Worm (Caenorhabditis elegans) whole organism, young adult: Measurements from ENCODE around the gene Y66H1A.5.

ENCODE experiments used
- B0019.2 ChIP-seq: fragments of 200-800 bp; sonication (Bioruptor generic); conservative IDR thresholded peaks from 2 replicates; pipeline ENCODE4 v1.3.6; 2022; ENCODE audit warnings: missing genetic modification reagents, missing genetic modification characterization, missing compliant biosample characterization
- B0261.1 ChIP-seq: sonication (generic microtip); optimal IDR thresholded peaks from 2 replicates; lab custom pipeline; 2016; ENCODE audit warnings: mild to moderate bottlenecking, missing genetic modification characterization, moderate library complexity, missing compliant biosample characterization
- C17E4.6 ChIP-seq: fragments of 200-800 bp; sonication (Bioruptor generic); IDR thresholded peaks from 2 replicates; pipeline ENCODE4 v1.3.6; 2022; ENCODE audit warnings: missing genetic modification reagents, missing genetic modification characterization, missing compliant biosample characterization
- D2030.7 ChIP-seq: fragments of 200-800 bp; sonication (Bioruptor generic); IDR thresholded peaks from 2 replicates; pipeline ENCODE4 v1.3.6; 2022; ENCODE audit warnings: missing genetic modification reagents, missing genetic modification characterization, missing compliant biosample characterization
- F10E7.11 ChIP-seq: sonication (generic microtip); optimal IDR thresholded peaks from 2 replicates; lab custom pipeline; 2017; ENCODE audit warnings: mild to moderate bottlenecking, missing genetic modification characterization, moderate library complexity, missing compliant biosample characterization
- F33H1.4 ChIP-seq: fragments of 200-800 bp; sonication (Bioruptor generic); IDR thresholded peaks from 2 replicates; pipeline ENCODE4 v1.3.6; 2022; ENCODE audit warnings: missing genetic modification reagents, missing genetic modification characterization, missing compliant biosample characterization
- F39B2.1 ChIP-seq: fragments of 200-800 bp; sonication (Bioruptor generic); IDR thresholded peaks from 2 replicates; pipeline ENCODE4 v1.3.6; 2022; ENCODE audit warnings: missing genetic modification reagents, missing genetic modification characterization, missing compliant biosample characterization
- F55B11.4 ChIP-seq: sonication (generic microtip); optimal IDR thresholded peaks from 2 replicates; lab custom pipeline; 2016; ENCODE audit warnings: missing compliant biosample characterization, missing genetic modification characterization, borderline replicate concordance; ENCODE audit not compliant: insufficient read depth
- T26A5.8 ChIP-seq: sonication (generic microtip); optimal IDR thresholded peaks from 2 replicates; lab custom pipeline; 2016; ENCODE audit warnings: missing genetic modification characterization, missing compliant biosample characterization
- Y53G8AR.9 ChIP-seq: fragments of 200-800 bp; sonication (Bioruptor generic); conservative IDR thresholded peaks from 2 replicates; pipeline ENCODE4 v1.3.6; 2022; ENCODE audit warnings: missing genetic modification reagents, missing genetic modification characterization, missing compliant biosample characterization
- ama-1 ChIP-seq, 3 experiments: fragments of 150-350 bp in 1 of 3; sonication (generic microtip) in 2 of 3; optimal IDR thresholded peaks; 2 replicates each; lab custom pipeline; 2014 to 2018; ENCODE audit warnings: missing biosample characterization in 2 of 3, missing genetic modification characterization in 2 of 3, missing genetic modification reagents in 2 of 3
- atf-7 ChIP-seq: sonication (generic microtip); optimal IDR thresholded peaks from 2 replicates; lab custom pipeline; 2017; ENCODE audit warnings: mild to moderate bottlenecking, missing genetic modification characterization, missing compliant biosample characterization
- attf-6 ChIP-seq: fragments of 200-800 bp; sonication (Bioruptor generic); IDR thresholded peaks from 2 replicates; pipeline ENCODE4 v1.3.6; 2022; ENCODE audit warnings: missing genetic modification reagents, missing genetic modification characterization, missing compliant biosample characterization
- bed-1 ChIP-seq: fragments of 200-800 bp; sonication (Bioruptor generic); IDR thresholded peaks from 2 replicates; pipeline ENCODE4 v1.3.6; 2022; ENCODE audit warnings: missing genetic modification reagents, missing genetic modification characterization, missing compliant biosample characterization
- bed-2 ChIP-seq: fragments of 200-800 bp; sonication (Bioruptor generic); IDR thresholded peaks from 2 replicates; pipeline ENCODE4 v1.3.6; 2022; ENCODE audit warnings: missing genetic modification reagents, missing genetic modification characterization, missing compliant biosample characterization
- ceh-58 ChIP-seq: fragments of 200-800 bp; sonication (Bioruptor generic); IDR thresholded peaks from 2 replicates; pipeline ENCODE4 v1.3.6; 2022; ENCODE audit warnings: missing genetic modification characterization, missing compliant biosample characterization
- egl-44 ChIP-seq: fragments of 200-800 bp; sonication (Bioruptor generic); IDR thresholded peaks from 2 replicates; pipeline ENCODE4 v1.3.6; 2022; ENCODE audit warnings: missing genetic modification reagents, missing genetic modification characterization, missing compliant biosample characterization
- ekl-4 ChIP-seq: fragments of 200-800 bp; sonication (Bioruptor generic); IDR thresholded peaks from 2 replicates; pipeline ENCODE4 v1.3.6; 2022; ENCODE audit warnings: missing genetic modification reagents, missing genetic modification characterization, missing compliant biosample characterization
- fkh-3 ChIP-seq: sonication (generic microtip); optimal IDR thresholded peaks from 2 replicates; lab custom pipeline; 2016; ENCODE audit warnings: mild to moderate bottlenecking, missing genetic modification characterization, missing compliant biosample characterization
- gei-17 ChIP-seq: fragments of 200-800 bp; sonication (Bioruptor generic); optimal IDR thresholded peaks from 2 replicates; lab custom pipeline; 2018; ENCODE audit warnings: mild to moderate bottlenecking, missing genetic modification characterization, missing compliant biosample characterization
- him-1 ChIP-seq: sonication (generic microtip); optimal IDR thresholded peaks from 2 replicates; lab custom pipeline; 2016; ENCODE audit warnings: missing genotype, missing genetic modification reagents, missing genetic modification characterization, missing compliant biosample characterization
- hlh-26 ChIP-seq: fragments of 200-800 bp; sonication (Bioruptor generic); conservative IDR thresholded peaks from 2 replicates; pipeline ENCODE4 v1.3.6; 2022; ENCODE audit warnings: missing genetic modification reagents, missing genetic modification characterization, missing compliant biosample characterization
- hrde-1 ChIP-seq: sonication (generic microtip); optimal IDR thresholded peaks from 2 replicates; lab custom pipeline; 2016; ENCODE audit warnings: missing genetic modification characterization, mild to moderate bottlenecking, missing compliant biosample characterization, moderate library complexity, missing genotype, missing genetic modification reagents, borderline replicate concordance
- lsl-1 ChIP-seq: fragments of 200-800 bp; sonication (Bioruptor generic); optimal IDR thresholded peaks from 2 replicates; lab custom pipeline; 2018; ENCODE audit warnings: mild to moderate bottlenecking, missing genetic modification characterization, moderate library complexity, missing compliant biosample characterization
- madf-8 ChIP-seq: fragments of 200-800 bp; sonication (Bioruptor generic); conservative IDR thresholded peaks from 2 replicates; pipeline ENCODE4 v1.3.6; 2022; ENCODE audit warnings: missing genetic modification reagents, missing genetic modification characterization, missing compliant biosample characterization
- mes-4 ChIP-seq: sonication (generic microtip); optimal IDR thresholded peaks from 2 replicates; lab custom pipeline; 2016; ENCODE audit warnings: missing genotype, missing genetic modification characterization, missing compliant biosample characterization
- mxl-1 ChIP-seq: sonication (generic microtip); optimal IDR thresholded peaks from 2 replicates; lab custom pipeline; 2016; ENCODE audit warnings: missing genetic modification characterization, missing compliant biosample characterization
- nfyb-1 ChIP-seq: fragments of 200-800 bp; sonication (Bioruptor generic); IDR thresholded peaks from 2 replicates; pipeline ENCODE4 v1.3.6; 2022; ENCODE audit warnings: missing genetic modification reagents, missing genetic modification characterization, missing compliant biosample characterization
- nhr-120 ChIP-seq: fragments of 200-800 bp; sonication (Bioruptor generic); IDR thresholded peaks from 2 replicates; pipeline ENCODE4 v1.3.6; 2022; ENCODE audit warnings: missing genetic modification characterization, missing compliant biosample characterization
- pbrm-1 ChIP-seq: fragments of 200-800 bp; sonication (Bioruptor generic); IDR thresholded peaks from 2 replicates; pipeline ENCODE4 v1.3.6; 2022; ENCODE audit warnings: missing genetic modification reagents, missing genetic modification characterization, missing compliant biosample characterization
- rcor-1 ChIP-seq: fragments of 200-800 bp; sonication (Bioruptor generic); IDR thresholded peaks from 2 replicates; pipeline ENCODE4 v1.3.6; 2022; ENCODE audit warnings: missing genetic modification reagents, missing genetic modification characterization, missing compliant biosample characterization
- snpc-1.1 ChIP-seq: sonication (generic microtip); optimal IDR thresholded peaks from 2 replicates; lab custom pipeline; 2017; ENCODE audit warnings: missing genetic modification characterization, mild to moderate bottlenecking, missing compliant biosample characterization, antibody characterized with exemption, moderate library complexity, missing genotype, missing genetic modification reagents; ENCODE audit not compliant: insufficient read depth
- snpc-1.3 ChIP-seq: sonication (generic microtip); optimal IDR thresholded peaks from 2 replicates; lab custom pipeline; 2017; ENCODE audit warnings: missing genetic modification characterization, mild to moderate bottlenecking, missing compliant biosample characterization, antibody characterized with exemption, moderate library complexity, missing genotype, missing genetic modification reagents; ENCODE audit not compliant: insufficient read depth
- snpc-3.4 ChIP-seq: sonication (generic microtip); optimal IDR thresholded peaks from 2 replicates; lab custom pipeline; 2017; ENCODE audit warnings: missing genetic modification characterization, mild to moderate bottlenecking, missing compliant biosample characterization, antibody characterized with exemption, moderate library complexity, missing genotype, missing genetic modification reagents
- snpc-4 ChIP-seq, 5 experiments: fragments of 150-350 bp in 1 of 5; sonication (generic microtip) in 4 of 5; optimal IDR thresholded peaks; 2 replicates each; lab custom pipeline; 2014 to 2018; ENCODE audit warnings: missing genetic modification characterization in 5 of 5, missing biosample characterization in 3 of 5, antibody characterized with exemption in 2 of 5, mild to moderate bottlenecking in 2 of 5, missing compliant biosample characterization in 2 of 5, missing genotype in 2 of 5, moderate library complexity in 2 of 5, missing genetic modification reagents in 1 of 5
- tlf-1 ChIP-seq: fragments of 200-800 bp; sonication (Bioruptor generic); optimal IDR thresholded peaks from 2 replicates; lab custom pipeline; 2018; ENCODE audit warnings: mild to moderate bottlenecking, missing genetic modification characterization, missing compliant biosample characterization
- xnd-1 ChIP-seq: sonication (generic microtip); optimal IDR thresholded peaks from 2 replicates; lab custom pipeline; 2016; ENCODE audit warnings: missing genotype, missing genetic modification reagents, missing genetic modification characterization, missing compliant biosample characterization
- zfh-2 ChIP-seq: fragments of 200-800 bp; sonication (Bioruptor generic); conservative IDR thresholded peaks from 2 replicates; pipeline ENCODE4 v1.3.6; 2022; ENCODE audit warnings: missing genetic modification reagents, missing genetic modification characterization, missing compliant biosample characterization
- ztf-18 ChIP-seq: sonication (generic microtip); optimal IDR thresholded peaks from 2 replicates; lab custom pipeline; 2016; ENCODE audit warnings: missing genotype, mild to moderate bottlenecking, missing genetic modification characterization, missing compliant biosample characterization
- ztf-22 ChIP-seq: fragments of 200-800 bp; sonication (Bioruptor generic); optimal IDR thresholded peaks from 2 replicates; lab custom pipeline; 2018; ENCODE audit warnings: mild to moderate bottlenecking, missing genetic modification characterization, moderate library complexity, missing compliant biosample characterization
- ztf-3 ChIP-seq: fragments of 200-800 bp; sonication (Bioruptor generic); optimal IDR thresholded peaks from 2 replicates; lab custom pipeline; 2018; ENCODE audit warnings: mild to moderate bottlenecking, missing genetic modification characterization, missing compliant biosample characterization
- ztf-6 ChIP-seq: fragments of 200-800 bp; sonication (Bioruptor generic); IDR thresholded peaks from 2 replicates; pipeline ENCODE4 v1.3.6; 2022; ENCODE audit warnings: missing genetic modification reagents, missing genetic modification characterization, missing compliant biosample characterization

The Y66H1A.5 gene

DNA sequence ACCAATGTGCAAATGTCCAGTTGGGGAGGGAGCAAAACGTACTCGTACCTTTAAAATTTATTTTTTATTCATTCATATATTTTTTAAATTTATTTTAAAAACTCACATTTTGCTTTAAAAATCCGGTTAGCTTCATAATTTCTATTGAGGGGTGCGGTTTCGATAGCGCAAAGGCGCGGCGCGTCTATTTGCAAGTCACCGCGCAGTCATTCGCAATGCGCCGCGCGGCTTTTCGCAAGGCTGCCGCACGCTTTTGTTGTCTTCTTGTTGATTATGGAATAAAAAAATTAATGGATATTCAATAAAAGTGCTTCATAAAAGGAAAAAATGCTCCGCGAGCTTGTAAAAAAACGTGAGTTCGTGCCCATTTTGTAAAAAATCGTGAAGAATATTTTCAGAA, 38.7 kb downstream of the Y66H1A.5 start, which contains the start of the genes ears-2 and uncp-18 (continued):
- TF ChIP-seq hlh-26 (GFP tag; lab: Robert Waterston, UW) (no peak), fkh-3 (tag; lab: Kevin White, UChicago) (peak; percentile 5), B0019.2 (GFP tag; lab: Robert Waterston, UW) (peak; percentile 65; the same call in 1 of the 2 replicates), T26A5.8 (tag; lab: Kevin White, UChicago) (no peak), ceh-58 (no peak), xnd-1 (no peak), C17E4.6 (peak; percentile 72; the same call in 1 of the 2 replicates), ztf-18 (tag; lab: Kevin White, UChicago) (peak; percentile 63), egl-44 (peak; percentile 89)

DNA sequence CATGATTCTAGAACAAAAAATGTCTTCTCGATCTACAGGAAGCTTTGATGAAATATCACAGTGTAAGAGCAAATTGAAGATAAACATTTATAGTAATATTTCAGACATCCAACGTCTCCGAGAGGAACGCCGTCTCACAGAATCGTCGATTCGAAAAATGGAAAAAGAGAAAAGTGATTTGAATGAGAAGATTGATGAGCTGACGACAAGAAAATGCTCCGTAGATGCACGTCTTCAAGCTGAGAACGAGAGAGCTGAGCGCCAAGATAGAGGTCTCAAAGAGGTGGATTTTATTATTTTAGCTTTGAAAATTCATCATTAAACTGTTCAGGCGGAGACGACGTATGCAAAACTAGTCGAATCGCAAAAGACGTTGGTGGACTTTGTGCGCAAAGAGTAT, 40.9 kb downstream of the Y66H1A.5 start, which contains the start of gene ssna-1:
ssna-1 (plus strand) TSS at position 12 of the 400 bp plus-strand sequence.
- TF ChIP-seq F55B11.4 (tag; lab: Kevin White, UChicago) (no peak), hlh-26 (GFP tag; lab: Robert Waterston, UW) (no peak), mxl-1 (no peak), ztf-3 (GFP tag; lab: Kevin White, UChicago) (no peak), mes-4 (no peak), snpc-1.1 (tag; lab: Kevin White, UChicago) (no peak)
- TF ChIP-seq, all 124 proteins: peak for 0

DNA sequence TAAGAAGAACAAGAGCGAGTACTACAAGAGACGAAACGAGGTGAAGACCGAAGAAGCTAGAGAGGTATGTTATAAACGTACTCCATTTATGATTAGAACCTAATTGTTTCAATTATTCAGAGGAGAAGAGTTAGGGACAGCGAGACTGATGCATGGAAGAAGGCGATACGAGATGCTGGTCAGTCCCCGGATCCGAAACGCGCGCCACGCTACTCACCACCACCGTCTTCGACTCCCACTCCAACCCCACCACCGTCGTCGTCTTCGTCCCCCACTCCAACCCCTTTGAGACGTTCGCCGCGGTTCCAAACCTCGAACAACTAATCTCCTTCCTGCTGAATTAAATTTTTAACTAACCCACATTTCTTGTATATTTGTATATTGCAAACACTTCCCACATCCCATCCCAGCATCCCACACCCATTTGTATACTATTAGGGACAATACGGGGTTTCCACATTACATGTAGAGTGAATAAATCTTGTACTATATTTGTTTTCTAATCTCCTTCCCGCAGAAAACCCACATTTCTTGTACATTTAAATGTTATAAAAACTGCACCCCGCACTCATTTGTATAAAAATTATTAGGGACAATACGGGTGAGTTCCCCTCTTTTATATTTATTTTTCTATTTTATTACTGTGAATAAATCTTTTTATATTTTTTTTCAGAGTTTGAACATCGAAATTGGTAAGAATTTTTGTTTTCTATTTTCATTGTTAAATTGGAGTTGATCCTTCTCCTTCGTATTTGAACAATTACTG, 41.5 kb downstream of the Y66H1A.5 start:
- no peak for TF ChIP-seq tlf-1 (GFP tag; lab: Kevin White, UChicago)
- TF ChIP-seq D2030.7 (GFP tag; lab: Robert Waterston, UW), result no peak
- TF ChIP-seq C17E4.6, result no peak
- TF ChIP-seq F39B2.1 (GFP tag; lab: Robert Waterston, UW), result no peak
- no peak for TF ChIP-seq gei-17 (GFP tag; lab: Kevin White, UChicago)
- TF ChIP-seq F10E7.11 (tag; lab: Kevin White, UChicago), result no peak
- 0 out of 2 replicates have a peak, but pooled peaks have one; percentile 15 for TF ChIP-seq madf-8
- TF ChIP-seq rcor-1 (GFP tag; lab: Robert Waterston, UW), result 0 out of 2 replicates have a peak, but pooled peaks have one; percentile 30
- no peak for TF ChIP-seq lsl-1 (GFP tag; lab: Kevin White, UChicago)
- no peak for TF ChIP-seq attf-6 (GFP tag; lab: Robert Waterston, UW)
- peak; percentile 5 for TF ChIP-seq hrde-1 (tag; lab: Kevin White, UChicago)
- no peak for TF ChIP-seq ztf-22
- TF ChIP-seq atf-7 (tag; lab: Kevin White, UChicago), result no peak
- no peak for TF ChIP-seq F33H1.4 (GFP tag; lab: Robert Waterston, UW)
- 0 out of 2 replicates have a peak, but pooled peaks have one; percentile 12 for TF ChIP-seq Y53G8AR.9 (GFP tag; lab: Robert Waterston, UW)
- TF ChIP-seq bed-1 (GFP tag; lab: Robert Waterston, UW), result no peak
- no peak for TF ChIP-seq pbrm-1 (GFP tag; lab: Robert Waterston, UW)
- TF ChIP-seq ekl-4 (GFP tag; lab: Robert Waterston, UW), result peak; percentile 32; the same call in 1 of the 2 replicates
- TF ChIP-seq nhr-120 (GFP tag; lab: Robert Waterston, UW), result 0 out of 2 replicates have a peak, but pooled peaks have one; percentile 45
- TF ChIP-seq zfh-2 (GFP tag; lab: Robert Waterston, UW), result peak; percentile 76
- TF ChIP-seq ztf-6 (GFP tag; lab: Robert Waterston, UW), result no peak
- TF ChIP-seq ztf-18 (tag; lab: Kevin White, UChicago), result no peak
- no peak for TF ChIP-seq snpc-4 (GFP tag; optimal IDR thresholded peaks at IDR 0.05; lab: Kevin White, UChicago)
- peak in 1 of 4 experiments; percentile 10 for TF ChIP-seq snpc-4 (tag; optimal IDR thresholded peaks at IDR 0.05; lab: Kevin White, UChicago)
- TF ChIP-seq ama-1 (optimal IDR thresholded peaks at IDR 0.05; lab: Kevin White, UChicago), result no peak
- TF ChIP-seq ama-1 (GFP tag; optimal IDR thresholded peaks at IDR 0.05; lab: Kevin White, UChicago), result peak in 1 of 2 experiments; percentile 80
- TF ChIP-seq snpc-1.3, result peak; percentile 42
- TF ChIP-seq snpc-3.4 (tag; lab: Kevin White, UChicago), result peak; percentile 42
- TF ChIP-seq bed-2, result no peak
- no peak for TF ChIP-seq B0261.1
- TF ChIP-seq him-1 (tag; lab: Kevin White, UChicago), result no peak
- TF ChIP-seq nfyb-1 (GFP tag; lab: Robert Waterston, UW), result no peak
